Fruit fly (Drosophila melanogaster): ENCODE results near the gene CG1288.

Gene CG1288

dm6 chr3R:7187093-7187912 lies 20.9 kb downstream of the CG1288 start (continued):
- TF ChIP-seq kni (GFP tag; optimal IDR thresholded peaks at IDR 0.05) = peak; percentile 5
- TF ChIP-seq Doc3 (GFP tag; IDR thresholded peaks at IDR 0.05; ENCODE audit: partially characterized antibody) = 0 out of 3 replicates have a peak, but pooled peaks have one; percentile 31
- TF ChIP-seq HLH54F (GFP tag; optimal IDR thresholded peaks at IDR 0.05) = no peak
- TF ChIP-seq ftz-f1 (GFP tag; optimal IDR thresholded peaks at IDR 0.05) = peak; percentile 65
- TF ChIP-seq CG11504 (tag; optimal IDR thresholded peaks at IDR 0.05) = no peak
- TF ChIP-seq CG17829 (tag; optimal IDR thresholded peaks at IDR 0.05) = peak; percentile 14
- peak; percentile 20 for TF ChIP-seq dmrt11E (tag; optimal IDR thresholded peaks at IDR 0.05)
- TF ChIP-seq Med (GFP tag) = peak; percentile 19
- TF ChIP-seq MESR4 (GFP tag; optimal IDR thresholded peaks at IDR 0.05) = peak; percentile 81
- TF ChIP-seq CG15479 (GFP tag; optimal IDR thresholded peaks at IDR 0.05) = peak; percentile 27
- TF ChIP-seq D19A (tag; optimal IDR thresholded peaks at IDR 0.05) = peak; percentile 5
- TF ChIP-seq Gug (GFP tag; IDR thresholded peaks at IDR 0.05) = no peak
- TF ChIP-seq CG2712 (tag; optimal IDR thresholded peaks at IDR 0.05) = peak; percentile 54
- peak in 1 of 2 experiments; percentile 39 for TF ChIP-seq Pdp1 (GFP tag; optimal IDR thresholded peaks at IDR 0.05)
- peak; percentile 3 for TF ChIP-seq pros (GFP tag; optimal IDR thresholded peaks at IDR 0.05)
- no peak for TF ChIP-seq CG4854 (GFP tag; optimal IDR thresholded peaks at IDR 0.05)
- TF ChIP-seq Ssrp (tag; optimal IDR thresholded peaks at IDR 0.05) = peak; percentile 37
- peak; percentile 89 for TF ChIP-seq onecut (GFP tag; IDR thresholded peaks at IDR 0.05)
- TF ChIP-seq sens (GFP tag) = peak; percentile 11
- TF ChIP-seq CG11085 (GFP tag; IDR thresholded peaks at IDR 0.05) = no peak
- peak; percentile 21 for TF ChIP-seq D (optimal IDR thresholded peaks at IDR 0.05)
- no peak for TF ChIP-seq D (GFP tag; optimal IDR thresholded peaks at IDR 0.05)
- TF ChIP-seq mam (GFP tag; optimal IDR thresholded peaks at IDR 0.05) = no peak
- TF ChIP-seq CG34224 (GFP tag; IDR thresholded peaks at IDR 0.05; ENCODE audit: partially characterized antibody) = 0 out of 3 replicates have a peak, but pooled peaks have one; percentile 34
- TF ChIP-seq CG6654 (GFP tag; optimal IDR thresholded peaks at IDR 0.05) = no peak
- TF ChIP-seq CG7271 (tag; optimal IDR thresholded peaks at IDR 0.05) = no peak
- no peak for TF ChIP-seq CG1233 (GFP tag; optimal IDR thresholded peaks at IDR 0.05)
- peak; percentile 24 for TF ChIP-seq yki (optimal IDR thresholded peaks at IDR 0.05)
- TF ChIP-seq CG3163 (GFP tag; optimal IDR thresholded peaks at IDR 0.05) = no peak

dm6 chr3R:7186242-7187092 lies 21.8 kb downstream of the CG1288 start, which contains the start of the genes CG10055 and lap:
CG10055 (minus strand) TSS chr3R:7186673.
lap (plus strand) TSS chr3R:7186994.
- TF ChIP-seq Sin3A (optimal IDR thresholded peaks at IDR 0.05) = peak; percentile 61
- TF ChIP-seq stwl (tag; optimal IDR thresholded peaks at IDR 0.05) = peak; percentile 22
- TF ChIP-seq CG16813 (GFP tag; IDR thresholded peaks at IDR 0.05; ENCODE audit: partially characterized antibody) = peak; percentile 52; the same call in 2 of the 3 replicates
- TF ChIP-seq CG13287 (GFP tag; IDR thresholded peaks at IDR 0.05; ENCODE audit: partially characterized antibody) = peak; percentile 45; the same call in 1 of the 2 replicates
- TF ChIP-seq Hr3 (GFP tag; optimal IDR thresholded peaks at IDR 0.05) = peak; percentile 5
- TF ChIP-seq az2 (GFP tag; optimal IDR thresholded peaks at IDR 0.05) = no peak
- peak; percentile 4 for TF ChIP-seq HLHmδ (GFP tag; optimal IDR thresholded peaks at IDR 0.05)
- no peak for TF ChIP-seq sna (GFP tag; IDR thresholded peaks at IDR 0.05; ENCODE audit: partially characterized antibody)
- TF ChIP-seq Sry-β (GFP tag; optimal IDR thresholded peaks at IDR 0.05) = peak; percentile 79
- peak; percentile 73 for TF ChIP-seq MBD-R2 (GFP tag; IDR thresholded peaks at IDR 0.05)
- peak; percentile 45; the same call in 1 of the 3 replicates for TF ChIP-seq CG34422 (GFP tag; IDR thresholded peaks at IDR 0.05)
- TF ChIP-seq yki (optimal IDR thresholded peaks at IDR 0.05) = no peak
- peak; percentile 66 for TF ChIP-seq Sry-δ (GFP tag; optimal IDR thresholded peaks at IDR 0.05)
- peak; percentile 9 for TF ChIP-seq CG9727 (GFP tag; optimal IDR thresholded peaks at IDR 0.05)
- TF ChIP-seq NfI (GFP tag; optimal IDR thresholded peaks at IDR 0.05) = peak; percentile 11
- peak; percentile 73 for TF ChIP-seq pzg (GFP tag; optimal IDR thresholded peaks at IDR 0.05)
- TF ChIP-seq CG8924 (tag; optimal IDR thresholded peaks at IDR 0.05) = peak; percentile 20
- TF ChIP-seq Dll (GFP tag; IDR thresholded peaks at IDR 0.05; ENCODE audit: partially characterized antibody) = peak; percentile 55; the same call in 1 of the 4 replicates
- peak; percentile 65 for TF ChIP-seq CG4617 (GFP tag; optimal IDR thresholded peaks at IDR 0.05; ENCODE audit: borderline replicate concordance)

Data from whole organism, embryonic.